Worm (Caenorhabditis elegans): ENCODE data around the gene K11D12.7.

Gene K11D12.7

DNA sequence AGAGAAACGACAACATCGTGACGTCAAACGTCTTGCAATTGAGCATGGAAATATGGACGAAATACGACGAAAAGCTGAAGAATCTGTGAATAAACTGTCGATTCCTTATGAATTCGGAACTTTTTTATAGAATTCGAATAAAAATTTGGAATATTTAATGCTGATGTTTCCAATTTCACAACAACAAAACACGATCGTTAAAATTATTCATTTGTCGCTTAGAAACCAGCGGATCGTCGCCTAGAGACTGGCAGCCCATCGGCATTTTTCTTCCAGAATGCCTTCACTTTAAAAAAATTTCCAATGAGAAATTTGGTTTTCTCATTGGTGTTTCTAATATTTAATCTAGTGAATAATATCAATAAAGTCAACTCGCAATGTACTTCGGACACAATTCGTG, 17.1 kb upstream of the K11D12.7 start, which contains the start of gene cwp-4:
TSS of gene cwp-4 (plus strand) at position 301 of the 400 bp plus-strand sequence.
- TF ChIP-seq ets-7 (tag; optimal IDR thresholded peaks at IDR 0.05) (no peak), F13C5.2 (tag; optimal IDR thresholded peaks at IDR 0.05) (no peak), ama-1 (optimal IDR thresholded peaks at IDR 0.05) (no peak)

DNA sequence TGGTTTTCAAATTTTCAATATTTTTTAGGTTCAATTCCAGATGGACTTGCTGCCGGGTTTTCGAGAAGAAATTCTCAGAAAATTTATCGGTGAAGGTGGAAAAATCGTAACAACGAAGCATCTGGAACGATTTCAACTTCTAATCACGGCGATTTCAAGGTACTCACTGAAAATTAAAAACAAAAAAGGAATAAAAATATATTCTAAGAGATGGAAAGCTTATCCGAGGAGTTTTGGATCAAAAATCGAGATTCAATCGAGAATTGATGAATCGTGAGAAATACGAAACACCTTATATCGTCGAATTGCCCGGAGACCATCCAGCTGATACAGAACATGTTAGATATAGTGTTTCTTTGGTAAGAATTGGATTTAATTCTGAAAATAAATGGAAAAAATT, 16.0 kb upstream of the K11D12.7 start, which contains the start of gene K11D12.12:
TSS of gene K11D12.12 (plus strand) at position 29 of the 400 bp plus-strand sequence.
- TF ChIP-seq pes-1 (GFP tag; IDR thresholded peaks at IDR 0.05) (no peak), ama-1 (optimal IDR thresholded peaks at IDR 0.05) (no peak), B0310.2 (tag; optimal IDR thresholded peaks at IDR 0.05) (no peak), ceh-13 (GFP tag; optimal IDR thresholded peaks at IDR 0.05) (no peak), hmbx-1 (tag; optimal IDR thresholded peaks at IDR 0.05) (no peak), flt-1 (GFP tag; IDR thresholded peaks at IDR 0.05) (no peak), scrt-1 (GFP tag; IDR thresholded peaks at IDR 0.05) (no peak), ceh-36 (tag; optimal IDR thresholded peaks at IDR 0.05) (no peak), ets-7 (tag; optimal IDR thresholded peaks at IDR 0.05) (no peak), hmg-4 (GFP tag; optimal IDR thresholded peaks at IDR 0.05) (no peak), aly-1 (tag; optimal IDR thresholded peaks at IDR 0.05) (no peak), hnd-1 (tag; optimal IDR thresholded peaks at IDR 0.05) (no peak), tra-4 (tag; optimal IDR thresholded peaks at IDR 0.05) (no peak), F13C5.2 (tag; optimal IDR thresholded peaks at IDR 0.05) (no peak), tbx-37 (GFP tag; conservative IDR thresholded peaks at IDR 0.05) (no peak)

DNA sequence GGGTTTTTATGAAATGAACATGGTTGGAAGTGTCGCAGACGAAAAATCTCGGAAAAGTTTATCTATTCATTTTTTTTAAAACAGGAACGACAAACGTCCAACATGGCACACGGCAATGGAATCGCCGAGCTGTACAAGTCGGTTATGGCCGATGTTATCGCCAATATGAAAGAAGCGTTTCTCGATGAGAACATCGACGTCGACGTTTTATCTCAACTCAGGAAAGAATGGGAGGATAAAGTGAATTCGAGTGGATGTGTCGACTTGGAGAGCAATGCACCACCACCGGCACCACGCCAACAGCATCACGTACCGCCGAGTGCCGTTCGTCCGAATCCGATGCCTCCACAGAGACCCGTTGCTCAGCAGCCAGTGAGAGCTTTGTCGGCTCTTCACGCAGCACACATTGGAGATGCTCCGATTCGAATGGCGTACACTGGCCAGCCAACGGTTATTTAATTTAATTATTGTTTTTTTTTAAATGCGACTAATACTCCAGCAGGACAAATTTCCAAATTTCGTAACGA, 13.9 kb upstream of the K11D12.7 start:
- no peak for TF ChIP-seq ceh-36 (tag; optimal IDR thresholded peaks at IDR 0.05)
- TF ChIP-seq pes-1 (GFP tag; IDR thresholded peaks at IDR 0.05), result no peak
- TF ChIP-seq ets-7 (tag; optimal IDR thresholded peaks at IDR 0.05), result no peak
- TF ChIP-seq scrt-1 (GFP tag; IDR thresholded peaks at IDR 0.05), result no peak
- TF ChIP-seq tra-4 (tag; optimal IDR thresholded peaks at IDR 0.05), result no peak
- TF ChIP-seq tbx-11 (GFP tag; IDR thresholded peaks at IDR 0.05), result no peak
- TF ChIP-seq hnd-1 (tag; optimal IDR thresholded peaks at IDR 0.05), result no peak
- no peak for TF ChIP-seq sea-1 (GFP tag; conservative IDR thresholded peaks at IDR 0.05)
- TF ChIP-seq aly-1 (tag; optimal IDR thresholded peaks at IDR 0.05), result no peak
- no peak for TF ChIP-seq F13C5.2 (tag; optimal IDR thresholded peaks at IDR 0.05)
- no peak for TF ChIP-seq flt-1 (GFP tag; IDR thresholded peaks at IDR 0.05)
- TF ChIP-seq tbx-37 (GFP tag; conservative IDR thresholded peaks at IDR 0.05), result no peak

DNA sequence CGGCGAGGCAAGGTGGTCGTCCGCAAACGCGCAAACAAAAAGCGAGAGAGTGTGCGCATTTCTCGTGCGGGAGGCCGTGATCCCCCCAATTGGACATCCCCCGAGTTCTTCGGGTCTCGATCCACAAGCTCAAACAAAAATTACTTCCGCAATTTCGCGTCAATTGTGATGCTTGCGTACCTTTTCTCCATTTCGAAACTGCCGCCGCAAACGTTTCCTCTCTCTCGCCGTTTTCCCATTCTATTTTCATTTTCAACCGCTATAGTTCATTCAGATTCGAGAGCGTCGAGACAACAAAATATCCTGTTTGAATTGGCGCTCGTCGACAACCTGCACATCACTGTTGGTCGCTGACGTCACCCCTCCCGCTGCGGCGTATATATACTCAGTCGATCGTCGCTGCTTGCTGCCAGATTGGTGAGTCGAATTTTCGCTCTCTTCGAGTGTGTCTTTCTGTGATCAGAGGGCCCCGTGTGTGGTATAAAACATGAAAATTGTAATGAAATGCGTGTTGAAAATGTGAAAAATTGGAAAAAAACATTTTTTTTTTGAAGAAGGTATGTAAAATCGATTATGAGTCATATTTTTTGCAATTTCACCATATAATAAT, 13.2 kb upstream of the K11D12.7 start, which contains the start of the genes pqn-51 and K11D12.14:
TSS of gene pqn-51 (plus strand) at position 275 of the 610 bp plus-strand sequence.
TSS of gene K11D12.14 (plus strand) at position 304 of the 610 bp plus-strand sequence.
- TF ChIP-seq pes-1 (GFP tag; IDR thresholded peaks at IDR 0.05), result 0 out of 2 replicates have a peak, but pooled peaks have one; percentile 32
- TF ChIP-seq F13C5.2 (tag; optimal IDR thresholded peaks at IDR 0.05), result peak; percentile 71
- TF ChIP-seq scrt-1 (GFP tag; IDR thresholded peaks at IDR 0.05), result peak; percentile 85
- TF ChIP-seq flt-1 (GFP tag; IDR thresholded peaks at IDR 0.05), result 0 out of 2 replicates have a peak, but pooled peaks have one; percentile 20
- peak; percentile 15 for TF ChIP-seq hmg-4 (GFP tag; optimal IDR thresholded peaks at IDR 0.05)
- no peak for TF ChIP-seq ceh-36 (tag; optimal IDR thresholded peaks at IDR 0.05)
- TF ChIP-seq ets-7 (tag; optimal IDR thresholded peaks at IDR 0.05), result no peak
- no peak for TF ChIP-seq aly-1 (tag; optimal IDR thresholded peaks at IDR 0.05)
- no peak for TF ChIP-seq tra-4 (tag; optimal IDR thresholded peaks at IDR 0.05)
- TF ChIP-seq sea-1 (GFP tag; conservative IDR thresholded peaks at IDR 0.05), result no peak
- no peak for TF ChIP-seq tbx-11 (GFP tag; IDR thresholded peaks at IDR 0.05)
- TF ChIP-seq ama-1 (optimal IDR thresholded peaks at IDR 0.05), result no peak

DNA sequence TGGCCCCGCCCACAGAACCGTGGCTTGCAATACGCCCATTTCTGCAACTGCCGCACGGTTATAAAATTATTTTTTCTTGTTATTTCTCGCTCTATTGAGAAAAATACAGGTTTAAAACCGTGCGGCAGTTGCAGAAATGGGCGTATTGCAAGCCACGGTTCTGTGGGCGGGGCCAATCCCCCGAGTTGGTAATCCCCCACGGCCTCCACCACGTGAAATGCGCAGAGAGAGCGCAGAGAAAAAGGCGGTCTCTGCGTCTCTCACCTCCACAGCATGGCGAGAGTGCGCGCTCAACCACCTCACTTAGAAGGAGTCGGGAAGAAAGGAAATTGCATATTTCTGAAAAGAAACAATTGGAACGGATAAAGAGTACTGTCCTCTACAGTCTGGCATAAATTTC, 11.0 kb upstream of the K11D12.7 start:
- peak; percentile 69; the same call in 1 of the 2 replicates for TF ChIP-seq sea-1 (GFP tag; conservative IDR thresholded peaks at IDR 0.05)
- TF ChIP-seq scrt-1 (GFP tag; IDR thresholded peaks at IDR 0.05), result peak; percentile 88
- TF ChIP-seq pes-1 (GFP tag; IDR thresholded peaks at IDR 0.05), result peak; percentile 42; the same call in 1 of the 2 replicates

DNA sequence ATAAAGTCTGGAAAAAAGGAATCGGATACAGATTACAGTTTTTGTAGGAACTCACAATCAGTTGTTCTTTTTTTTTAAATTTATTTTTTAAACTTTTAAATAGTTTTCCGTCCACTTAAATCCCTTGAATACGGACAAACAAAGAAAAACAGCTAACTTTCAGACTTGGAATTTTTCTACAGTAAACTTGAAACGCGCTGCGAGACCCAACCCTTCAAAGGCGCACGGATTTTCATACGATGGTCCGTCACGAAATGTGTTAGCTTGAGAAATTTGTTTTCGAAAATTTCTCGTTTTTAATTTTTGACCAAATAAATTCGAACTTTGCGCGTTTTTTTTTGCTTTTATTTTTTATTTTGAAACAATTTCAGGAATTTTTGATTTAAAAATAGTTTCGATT, 10.3 kb upstream of the K11D12.7 start:
- TF ChIP-seq B0310.2 (tag; optimal IDR thresholded peaks at IDR 0.05) (no peak), flt-1 (GFP tag; IDR thresholded peaks at IDR 0.05) (no peak), hmg-4 (GFP tag; optimal IDR thresholded peaks at IDR 0.05) (no peak), tbx-11 (GFP tag; IDR thresholded peaks at IDR 0.05) (no peak), F13C5.2 (tag; optimal IDR thresholded peaks at IDR 0.05) (no peak), pes-1 (GFP tag; IDR thresholded peaks at IDR 0.05) (no peak), hnd-1 (tag; optimal IDR thresholded peaks at IDR 0.05) (no peak), scrt-1 (GFP tag; IDR thresholded peaks at IDR 0.05) (no peak), ceh-36 (tag; optimal IDR thresholded peaks at IDR 0.05) (no peak), tra-4 (tag; optimal IDR thresholded peaks at IDR 0.05) (no peak)

DNA sequence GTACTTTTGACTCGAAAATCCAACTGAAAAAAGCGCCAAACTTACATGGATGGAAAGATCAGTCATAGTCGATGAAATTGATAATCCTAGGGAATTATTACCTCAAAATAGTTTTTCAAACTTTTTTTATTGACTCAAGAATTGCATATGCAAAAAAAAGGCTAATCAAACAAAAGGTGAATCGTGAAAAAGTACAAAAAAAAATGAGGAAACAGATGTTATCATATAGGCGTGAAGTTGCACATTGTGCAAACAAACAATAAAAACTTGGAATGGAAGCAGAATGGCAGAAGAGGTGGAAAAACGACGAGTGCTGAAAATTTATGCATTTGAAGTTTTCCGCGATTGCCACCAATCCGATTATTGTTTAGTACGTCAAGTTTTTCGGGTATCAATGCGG, 9.8 kb upstream of the K11D12.7 start, which contains the start of gene exc-14:
TSS of gene exc-14 (minus strand) at position 101 of the 400 bp plus-strand sequence.
- TF ChIP-seq tbx-11 (GFP tag; IDR thresholded peaks at IDR 0.05) (no peak), F13C5.2 (tag; optimal IDR thresholded peaks at IDR 0.05) (no peak), B0310.2 (tag; optimal IDR thresholded peaks at IDR 0.05) (no peak), aly-1 (tag; optimal IDR thresholded peaks at IDR 0.05) (no peak)

DNA sequence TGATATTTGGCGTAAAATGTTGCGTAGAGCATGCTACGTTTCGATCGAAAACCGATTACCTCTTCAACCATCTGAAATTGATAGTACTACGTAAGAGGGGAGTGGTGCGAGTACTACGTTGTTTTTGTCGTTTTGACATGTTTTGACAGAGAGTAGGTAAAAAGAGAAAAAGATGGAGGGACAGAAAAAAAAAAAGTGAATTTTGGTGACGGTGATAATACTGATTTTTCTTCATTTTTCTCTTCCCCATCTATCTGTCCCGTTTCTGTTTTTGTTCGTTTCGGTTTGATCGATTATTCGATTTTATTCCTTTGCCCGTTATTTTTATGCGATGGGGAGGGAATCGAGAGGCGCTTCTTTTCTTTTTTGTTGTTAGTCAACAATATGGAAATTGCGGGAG, 4.7 kb upstream of the K11D12.7 start, which contains the start of gene K11D12.8:
TSS of gene K11D12.8 (minus strand) at position 77 of the 400 bp plus-strand sequence.
- TF ChIP-seq tbx-37 (GFP tag; conservative IDR thresholded peaks at IDR 0.05) (no peak), scrt-1 (GFP tag; IDR thresholded peaks at IDR 0.05) (no peak)

Data from whole organism, early embryonic.